Worm (Caenorhabditis elegans): ENCODE data around the gene clec-210.

DNA sequence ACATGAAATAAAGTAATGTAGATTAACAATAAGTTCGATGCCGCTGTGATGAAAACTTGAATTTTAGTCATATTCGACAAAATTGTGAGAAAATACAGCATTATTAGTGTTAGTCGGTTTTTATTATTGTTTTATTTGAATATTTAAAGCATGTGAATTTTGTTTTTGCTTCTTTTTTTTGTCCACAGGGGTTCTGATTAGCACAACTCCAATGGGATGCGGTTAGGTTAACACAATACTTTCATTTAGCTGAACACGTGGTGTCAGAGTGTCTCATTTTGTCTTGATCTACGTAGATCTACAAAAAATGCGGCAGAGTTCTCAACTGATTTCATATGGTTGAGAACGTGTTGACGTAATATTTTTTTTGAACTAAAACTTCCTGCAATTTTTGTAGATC, 49.1 kb upstream of the clec-210 start, which contains the start of gene str-40:
- no peak for TF ChIP-seq hnd-1 (tag; optimal IDR thresholded peaks at IDR 0.05)
- TF ChIP-seq flt-1 (GFP tag; IDR thresholded peaks at IDR 0.05): no peak
- no peak for TF ChIP-seq pes-1 (GFP tag; IDR thresholded peaks at IDR 0.05)
- TF ChIP-seq ama-1 (optimal IDR thresholded peaks at IDR 0.05): no peak
- TF ChIP-seq B0310.2 (tag; optimal IDR thresholded peaks at IDR 0.05): no peak
- TF ChIP-seq ceh-36 (tag; optimal IDR thresholded peaks at IDR 0.05): no peak
- no peak for TF ChIP-seq tra-4 (tag; optimal IDR thresholded peaks at IDR 0.05)
- no peak for TF ChIP-seq tbx-37 (GFP tag; conservative IDR thresholded peaks at IDR 0.05)
- no peak for TF ChIP-seq scrt-1 (GFP tag; IDR thresholded peaks at IDR 0.05)
- no peak for TF ChIP-seq sea-1 (GFP tag; conservative IDR thresholded peaks at IDR 0.05)
- no peak for TF ChIP-seq aly-1 (tag; optimal IDR thresholded peaks at IDR 0.05)
- TF ChIP-seq ets-7 (tag; optimal IDR thresholded peaks at IDR 0.05): no peak
